Worm (Caenorhabditis elegans) whole organism, young adult: ENCODE data around the gene F52E1.14.

Experiments used
- B0035.1 ChIP-seq: sonication (generic microtip); optimal IDR thresholded peaks from 2 replicates; lab custom pipeline; 2016; ENCODE audit warnings: missing genetic modification characterization, mild to moderate bottlenecking, missing compliant biosample characterization, missing genotype, missing genetic modification reagents
- F10E7.11 ChIP-seq: sonication (generic microtip); optimal IDR thresholded peaks from 2 replicates; lab custom pipeline; 2017; ENCODE audit warnings: mild to moderate bottlenecking, missing genetic modification characterization, moderate library complexity, missing compliant biosample characterization
- F22D6.2 ChIP-seq: sonication (generic microtip); optimal IDR thresholded peaks from 2 replicates; lab custom pipeline; 2016; ENCODE audit warnings: mild to moderate bottlenecking, missing genetic modification characterization, missing compliant biosample characterization
- F23B12.7 ChIP-seq: sonication (generic microtip); optimal IDR thresholded peaks from 2 replicates; lab custom pipeline; 2017; ENCODE audit warnings: missing genetic modification characterization, mild to moderate bottlenecking, missing compliant biosample characterization, antibody characterized with exemption, moderate library complexity; ENCODE audit not compliant: insufficient read depth
- F33H1.4 ChIP-seq: fragments of 200-800 bp; sonication (Bioruptor generic); IDR thresholded peaks from 2 replicates; pipeline ENCODE4 v1.3.6; 2022; ENCODE audit warnings: missing genetic modification reagents, missing genetic modification characterization, missing compliant biosample characterization
- F49E8.2 ChIP-seq: sonication (generic microtip); optimal IDR thresholded peaks from 3 replicates; lab custom pipeline; 2017; ENCODE audit warnings: missing genetic modification characterization, mild to moderate bottlenecking, missing compliant biosample characterization, antibody characterized with exemption, moderate library complexity; ENCODE audit not compliant: insufficient read depth
- Y53F4B.3 ChIP-seq: fragments of 200-800 bp; sonication (Bioruptor generic); IDR thresholded peaks from 2 replicates; pipeline ENCODE4 v1.3.6; 2022; ENCODE audit warnings: missing genetic modification reagents, missing genetic modification characterization, missing compliant biosample characterization
- Y67H2A.10 ChIP-seq: fragments of 200-800 bp; sonication (Bioruptor generic); conservative IDR thresholded peaks from 2 replicates; pipeline ENCODE4 v1.3.6; 2022; ENCODE audit warnings: missing genetic modification reagents, missing genetic modification characterization, missing compliant biosample characterization
- atf-7 ChIP-seq: sonication (generic microtip); optimal IDR thresholded peaks from 2 replicates; lab custom pipeline; 2017; ENCODE audit warnings: mild to moderate bottlenecking, missing genetic modification characterization, missing compliant biosample characterization
- cebp-1 ChIP-seq, 2 experiments: fragments of 200-800 bp in 1 of 2; sonication (Bioruptor generic) in 1 of 2; sonication (generic microtip) in 1 of 2; IDR thresholded peaks in 1 of 2; optimal IDR thresholded peaks in 1 of 2; 2 replicates each; pipeline versions ENCODE4 v1.3.6 to Lab custom; 2017 to 2022; ENCODE audit warnings: missing compliant biosample characterization in 2 of 2, missing genetic modification characterization in 2 of 2, mild to moderate bottlenecking in 1 of 2, missing genetic modification reagents in 1 of 2, moderate library complexity in 1 of 2
- ceh-58 ChIP-seq: fragments of 200-800 bp; sonication (Bioruptor generic); IDR thresholded peaks from 2 replicates; pipeline ENCODE4 v1.3.6; 2022; ENCODE audit warnings: missing genetic modification characterization, missing compliant biosample characterization
- dpl-1 ChIP-seq: fragments of 150-350 bp; optimal IDR thresholded peaks from 2 replicates; lab custom pipeline; 2014; ENCODE audit warnings: missing biosample characterization, missing genetic modification reagents, missing genetic modification characterization
- egl-18 ChIP-seq: fragments of 200-800 bp; sonication (Bioruptor generic); IDR thresholded peaks from 2 replicates; pipeline ENCODE4 v1.3.6; 2022; ENCODE audit warnings: missing genetic modification reagents, missing genetic modification characterization, missing compliant biosample characterization
- hmg-1.2 ChIP-seq: fragments of 200-800 bp; sonication (Bioruptor generic); IDR thresholded peaks from 2 replicates; pipeline ENCODE4 v1.3.6; 2022; ENCODE audit warnings: missing genetic modification reagents, missing genetic modification characterization, missing compliant biosample characterization
- hsf-1 ChIP-seq: fragments of 200-800 bp; sonication (Bioruptor generic); IDR thresholded peaks from 2 replicates; pipeline ENCODE4 v1.3.6; 2022; ENCODE audit warnings: missing genetic modification reagents, missing genetic modification characterization, missing compliant biosample characterization
- lag-1 ChIP-seq: fragments of 200-800 bp; sonication (Bioruptor generic); IDR thresholded peaks from 2 replicates; pipeline ENCODE4 v1.3.6; 2022; ENCODE audit warnings: missing genetic modification reagents, missing genetic modification characterization, missing compliant biosample characterization
- let-526 ChIP-seq: fragments of 200-800 bp; sonication (Bioruptor generic); IDR thresholded peaks from 2 replicates; pipeline ENCODE4 v1.3.6; 2022; ENCODE audit warnings: missing genetic modification reagents, missing genetic modification characterization, missing compliant biosample characterization
- lin-26 ChIP-seq: fragments of 200-800 bp; sonication (Bioruptor generic); IDR thresholded peaks from 2 replicates; pipeline ENCODE4 v1.3.6; 2022; ENCODE audit warnings: missing genetic modification reagents, missing genetic modification characterization, missing compliant biosample characterization
- lin-54 ChIP-seq: fragments of 200-800 bp; sonication (Bioruptor generic); optimal IDR thresholded peaks from 2 replicates; lab custom pipeline; 2018; ENCODE audit warnings: mild to moderate bottlenecking, missing genetic modification characterization, missing compliant biosample characterization
- lsl-1 ChIP-seq: fragments of 200-800 bp; sonication (Bioruptor generic); optimal IDR thresholded peaks from 2 replicates; lab custom pipeline; 2018; ENCODE audit warnings: mild to moderate bottlenecking, missing genetic modification characterization, moderate library complexity, missing compliant biosample characterization
- madf-6 ChIP-seq: fragments of 200-800 bp; sonication (Bioruptor generic); IDR thresholded peaks from 2 replicates; pipeline ENCODE4 v1.3.6; 2022; ENCODE audit warnings: missing genetic modification reagents, missing genetic modification characterization, missing compliant biosample characterization
- madf-8 ChIP-seq: fragments of 200-800 bp; sonication (Bioruptor generic); conservative IDR thresholded peaks from 2 replicates; pipeline ENCODE4 v1.3.6; 2022; ENCODE audit warnings: missing genetic modification reagents, missing genetic modification characterization, missing compliant biosample characterization
- nhr-80 ChIP-seq: sonication (generic microtip); optimal IDR thresholded peaks from 2 replicates; lab custom pipeline; 2016; ENCODE audit warnings: missing genetic modification characterization, missing compliant biosample characterization
- nhr-90 ChIP-seq: sonication (generic microtip); optimal IDR thresholded peaks from 2 replicates; lab custom pipeline; 2016; ENCODE audit warnings: missing genotype, mild to moderate bottlenecking, missing genetic modification characterization, missing compliant biosample characterization
- pbrm-1 ChIP-seq: fragments of 200-800 bp; sonication (Bioruptor generic); IDR thresholded peaks from 2 replicates; pipeline ENCODE4 v1.3.6; 2022; ENCODE audit warnings: missing genetic modification reagents, missing genetic modification characterization, missing compliant biosample characterization
- pha-4 ChIP-seq: fragments of 150-350 bp; sonication (generic microtip); optimal IDR thresholded peaks from 2 replicates; lab custom pipeline; 2014; ENCODE audit warnings: missing biosample characterization, missing genetic modification reagents, missing genetic modification characterization
- rpc-1 ChIP-seq, 2 experiments: fragments of 150-350 bp in 1 of 2; sonication (generic microtip) in 1 of 2; optimal IDR thresholded peaks; 2 replicates each; lab custom pipeline; 2014 to 2018; ENCODE audit warnings: missing biosample characterization in 1 of 2, missing genetic modification characterization in 1 of 2, missing genetic modification reagents in 1 of 2, missing genotype in 1 of 2
- snpc-3.4 ChIP-seq: sonication (generic microtip); optimal IDR thresholded peaks from 2 replicates; lab custom pipeline; 2017; ENCODE audit warnings: missing genetic modification characterization, mild to moderate bottlenecking, missing compliant biosample characterization, antibody characterized with exemption, moderate library complexity, missing genotype, missing genetic modification reagents
- snpc-4 ChIP-seq, 5 experiments: fragments of 150-350 bp in 1 of 5; sonication (generic microtip) in 4 of 5; optimal IDR thresholded peaks; 2 replicates each; lab custom pipeline; 2014 to 2018; ENCODE audit warnings: missing genetic modification characterization in 5 of 5, missing biosample characterization in 3 of 5, antibody characterized with exemption in 2 of 5, mild to moderate bottlenecking in 2 of 5, missing compliant biosample characterization in 2 of 5, missing genotype in 2 of 5, moderate library complexity in 2 of 5, missing genetic modification reagents in 1 of 5
- somi-1 ChIP-seq: fragments of 200-800 bp; sonication (Bioruptor generic); optimal IDR thresholded peaks from 2 replicates; lab custom pipeline; 2018; ENCODE audit warnings: mild to moderate bottlenecking, missing genetic modification characterization, missing compliant biosample characterization
- unc-62 ChIP-seq: fragments of 150-350 bp; optimal IDR thresholded peaks from 2 replicates; lab custom pipeline; 2014; ENCODE audit warnings: missing biosample characterization, missing genetic modification reagents, missing genetic modification characterization
- xnd-1 ChIP-seq: sonication (generic microtip); optimal IDR thresholded peaks from 2 replicates; lab custom pipeline; 2016; ENCODE audit warnings: missing genotype, missing genetic modification reagents, missing genetic modification characterization, missing compliant biosample characterization
- ztf-22 ChIP-seq: fragments of 200-800 bp; sonication (Bioruptor generic); optimal IDR thresholded peaks from 2 replicates; lab custom pipeline; 2018; ENCODE audit warnings: mild to moderate bottlenecking, missing genetic modification characterization, moderate library complexity, missing compliant biosample characterization
- ztf-26 ChIP-seq: sonication (generic microtip); optimal IDR thresholded peaks from 2 replicates; lab custom pipeline; 2017; ENCODE audit warnings: missing genetic modification characterization, missing compliant biosample characterization
- ztf-6 ChIP-seq: fragments of 200-800 bp; sonication (Bioruptor generic); IDR thresholded peaks from 2 replicates; pipeline ENCODE4 v1.3.6; 2022; ENCODE audit warnings: missing genetic modification reagents, missing genetic modification characterization, missing compliant biosample characterization

The F52E1.14 gene

ce11 chrV:8424840-8425814 is 41.4 kb downstream of the F52E1.14 start:
- TF ChIP-seq somi-1: no peak
- peak; percentile 65 for TF ChIP-seq unc-62 (GFP tag; lab: Kevin White, UChicago)
- TF ChIP-seq F49E8.2 (tag; lab: Kevin White, UChicago): peak; percentile 31
- peak; percentile 52 for TF ChIP-seq lin-54 (GFP tag; lab: Kevin White, UChicago)
- peak; percentile 20 for TF ChIP-seq atf-7 (tag; lab: Kevin White, UChicago)
- no peak for TF ChIP-seq ztf-26 (tag; lab: Kevin White, UChicago)
- TF ChIP-seq ztf-22 (GFP tag; lab: Kevin White, UChicago): peak; percentile 32
- TF ChIP-seq F33H1.4: peak; percentile 86
- peak; percentile 79 for TF ChIP-seq xnd-1 (tag; lab: Kevin White, UChicago)
- TF ChIP-seq snpc-4 (GFP tag; optimal IDR thresholded peaks at IDR 0.05; lab: Kevin White, UChicago): no peak
- TF ChIP-seq snpc-4 (tag; optimal IDR thresholded peaks at IDR 0.05; lab: Kevin White, UChicago): peak in 3 of 4 experiments; percentile 42 to 69 (median 65)
- peak; percentile 64 for TF ChIP-seq madf-8 (GFP tag; lab: Robert Waterston, UW)
- no peak for TF ChIP-seq ztf-6 (GFP tag; lab: Robert Waterston, UW)
- 0 out of 2 replicates have a peak, but pooled peaks have one; percentile 8 for TF ChIP-seq pbrm-1 (GFP tag; lab: Robert Waterston, UW)
- peak; percentile 30; the same call in 1 of the 2 replicates for TF ChIP-seq cebp-1 (GFP tag; IDR thresholded peaks at IDR 0.05; lab: Robert Waterston, UW)
- peak; percentile 62 for TF ChIP-seq cebp-1 (tag; optimal IDR thresholded peaks at IDR 0.05; lab: Kevin White, UChicago)
- TF ChIP-seq lin-26 (GFP tag; lab: Robert Waterston, UW): peak; percentile 48; the same call in 1 of the 2 replicates
- peak; percentile 94 for TF ChIP-seq nhr-80 (tag; lab: Kevin White, UChicago)
- no peak for TF ChIP-seq ceh-58 (GFP tag; lab: Robert Waterston, UW)
- peak; percentile 55 for TF ChIP-seq pha-4 (tag; lab: Kevin White, UChicago)
- TF ChIP-seq snpc-3.4: peak; percentile 42
- peak; percentile 84 for TF ChIP-seq madf-6 (GFP tag; lab: Robert Waterston, UW)
- no peak for TF ChIP-seq egl-18 (GFP tag; lab: Robert Waterston, UW)
- no peak for TF ChIP-seq lag-1 (GFP tag; lab: Robert Waterston, UW)
- peak; percentile 96 for TF ChIP-seq lsl-1 (GFP tag; lab: Kevin White, UChicago)
- peak; percentile 9 for TF ChIP-seq nhr-90 (tag; lab: Kevin White, UChicago)

ce11 chrV:8426210-8426609 is 42.5 kb downstream of the F52E1.14 start:
- TF ChIP-seq hsf-1 (GFP tag; lab: Robert Waterston, UW): peak; percentile 56; the same call in 1 of the 2 replicates
- TF ChIP-seq hmg-1.2 (GFP tag; lab: Robert Waterston, UW): peak; percentile 38; the same call in 1 of the 2 replicates
- TF ChIP-seq F10E7.11 (tag; lab: Kevin White, UChicago): no peak
- TF ChIP-seq rpc-1 (optimal IDR thresholded peaks at IDR 0.05; lab: Kevin White, UChicago): peak; percentile 25
- TF ChIP-seq rpc-1 (tag; optimal IDR thresholded peaks at IDR 0.05; lab: Kevin White, UChicago): no peak

- TF ChIP-seq B0035.1 (tag; lab: Kevin White, UChicago) (no peak), Y53F4B.3 (GFP tag; lab: Robert Waterston, UW) (no peak), let-526 (GFP tag; lab: Robert Waterston, UW) (no peak), F23B12.7 (tag; lab: Kevin White, UChicago) (no peak), dpl-1 (no peak), Y67H2A.10 (no peak), nhr-80 (tag; lab: Kevin White, UChicago) (peak; percentile 81), atf-7 (tag; lab: Kevin White, UChicago) (no peak), xnd-1 (tag; lab: Kevin White, UChicago) (no peak), F22D6.2 (tag; lab: Kevin White, UChicago) (no peak), cebp-1 (GFP tag; IDR thresholded peaks at IDR 0.05; lab: Robert Waterston, UW) (no peak), cebp-1 (tag; optimal IDR thresholded peaks at IDR 0.05; lab: Kevin White, UChicago) (peak; percentile 53)
These were observed 43.2 kb downstream of the F52E1.14 start for ce11 chrV:8426741-8427457.
